Worm (Caenorhabditis elegans) whole organism, L4 larva: ENCODE results near the gene gipc-1.

Experiments
- D1046.2 ChIP-seq: fragments of 200-800 bp; sonication (Bioruptor generic); IDR thresholded peaks from 2 replicates; pipeline ENCODE4 v1.3.6; 2022; ENCODE audit warnings: missing genetic modification characterization, missing compliant biosample characterization
- F49E8.2 ChIP-seq: sonication (generic microtip); optimal IDR thresholded peaks from 2 replicates; lab custom pipeline; 2016; ENCODE audit warnings: missing compliant biosample characterization, mild to moderate bottlenecking, missing genetic modification characterization, borderline replicate concordance
- Y105C5A.15 ChIP-seq: fragments of 200-800 bp; sonication (Bioruptor generic); IDR thresholded peaks from 2 replicates; pipeline ENCODE4 v1.3.6; 2022; ENCODE audit warnings: missing genetic modification characterization, missing compliant biosample characterization
- Y75B8A.6 ChIP-seq: fragments of 200-800 bp; sonication (Bioruptor generic); IDR thresholded peaks from 2 replicates; pipeline ENCODE4 v1.3.6; 2022; ENCODE audit warnings: missing genetic modification reagents, missing genetic modification characterization, missing compliant biosample characterization
- aly-2 ChIP-seq: sonication (generic microtip); optimal IDR thresholded peaks from 2 replicates; lab custom pipeline; 2018; ENCODE audit warnings: missing biosample characterization, missing genetic modification characterization
- ceh-20 ChIP-seq: fragments of 200-800 bp; sonication (Bioruptor generic); IDR thresholded peaks from 2 replicates; pipeline ENCODE4 v1.3.6; 2022; ENCODE audit warnings: missing genetic modification reagents, missing genetic modification characterization, missing compliant biosample characterization
- ceh-28 ChIP-seq: fragments of 150-350 bp; optimal IDR thresholded peaks from 2 replicates; lab custom pipeline; 2014; ENCODE audit warnings: missing biosample characterization, missing genetic modification reagents, missing genetic modification characterization
- ceh-32 ChIP-seq: sonication (generic microtip); optimal IDR thresholded peaks from 2 replicates; lab custom pipeline; 2016; ENCODE audit warnings: mild to moderate bottlenecking, missing genetic modification characterization, missing compliant biosample characterization; ENCODE audit not compliant: poor library complexity
- ceh-44 ChIP-seq: fragments of 200-800 bp; sonication (Bioruptor generic); IDR thresholded peaks from 2 replicates; pipeline ENCODE4 v1.3.6; 2022; ENCODE audit warnings: missing genetic modification reagents, missing genetic modification characterization, missing compliant biosample characterization
- ceh-62 ChIP-seq: sonication (generic microtip); optimal IDR thresholded peaks from 2 replicates; lab custom pipeline; 2017; ENCODE audit warnings: missing biosample characterization, missing genetic modification characterization
- ceh-82 ChIP-seq: sonication (generic microtip); optimal IDR thresholded peaks from 2 replicates; lab custom pipeline; 2017; ENCODE audit warnings: missing biosample characterization, missing genetic modification characterization
- cey-2 ChIP-seq: sonication (generic microtip); optimal IDR thresholded peaks from 3 replicates; lab custom pipeline; 2017; ENCODE audit warnings: missing genetic modification characterization, mild to moderate bottlenecking, missing compliant biosample characterization, antibody characterized with exemption, borderline replicate concordance; ENCODE audit not compliant: insufficient read depth
- daf-16 ChIP-seq, 3 experiments: sonication (generic microtip); optimal IDR thresholded peaks; 2 replicates each; lab custom pipeline; 2016 to 2017; ENCODE audit warnings: missing genetic modification characterization in 3 of 3, missing genetic modification reagents in 3 of 3, mild to moderate bottlenecking in 2 of 3, missing compliant biosample characterization in 2 of 3, missing biosample characterization in 1 of 3, moderate library complexity in 1 of 3
- daf-19 ChIP-seq: fragments of 200-800 bp; sonication (Bioruptor generic); conservative IDR thresholded peaks from 2 replicates; pipeline ENCODE4 v1.3.6; 2022; ENCODE audit warnings: missing genetic modification characterization, missing compliant biosample characterization
- dmd-6 ChIP-seq: fragments of 200-800 bp; sonication (Bioruptor generic); IDR thresholded peaks from 2 replicates; pipeline ENCODE4 v1.3.6; 2022; ENCODE audit warnings: missing genetic modification reagents, missing genetic modification characterization, missing compliant biosample characterization
- dmd-8 ChIP-seq: fragments of 200-800 bp; sonication (Bioruptor generic); IDR thresholded peaks from 2 replicates; pipeline ENCODE4 v1.3.6; 2022; ENCODE audit warnings: missing genetic modification characterization, missing compliant biosample characterization
- dmd-9 ChIP-seq: fragments of 200-800 bp; sonication (Bioruptor generic); IDR thresholded peaks from 2 replicates; pipeline ENCODE4 v1.3.6; 2022; ENCODE audit warnings: missing genetic modification reagents, missing genetic modification characterization, missing compliant biosample characterization
- duxl-1 ChIP-seq: sonication (generic microtip); optimal IDR thresholded peaks from 2 replicates; lab custom pipeline; 2016; ENCODE audit warnings: mild to moderate bottlenecking, missing genetic modification characterization, moderate library complexity, missing compliant biosample characterization; ENCODE audit not compliant: poor library complexity
- dve-1 ChIP-seq: sonication (generic microtip); optimal IDR thresholded peaks from 2 replicates; lab custom pipeline; 2017; ENCODE audit warnings: antibody characterized with exemption, mild to moderate bottlenecking, missing genetic modification characterization, missing compliant biosample characterization; ENCODE audit not compliant: insufficient read depth
- fkh-10 ChIP-seq: fragments of 150-350 bp; optimal IDR thresholded peaks from 2 replicates; lab custom pipeline; 2014; ENCODE audit warnings: missing biosample characterization, missing genetic modification reagents, missing genetic modification characterization
- gei-8 ChIP-seq: fragments of 200-800 bp; sonication (Bioruptor generic); optimal IDR thresholded peaks from 2 replicates; lab custom pipeline; 2018; ENCODE audit warnings: mild to moderate bottlenecking, missing genetic modification characterization, missing compliant biosample characterization
- hlh-30 ChIP-seq: sonication (generic microtip); optimal IDR thresholded peaks from 2 replicates; lab custom pipeline; 2017; ENCODE audit warnings: antibody characterized with exemption, mild to moderate bottlenecking, missing genetic modification characterization, missing compliant biosample characterization; ENCODE audit not compliant: insufficient read depth
- hmg-1.1 ChIP-seq: fragments of 200-800 bp; sonication (Bioruptor generic); IDR thresholded peaks from 2 replicates; pipeline ENCODE4 v1.3.6; 2022; ENCODE audit warnings: missing genetic modification reagents, missing genetic modification characterization, missing compliant biosample characterization
- lin-13 ChIP-seq: fragments of 150-350 bp; optimal IDR thresholded peaks from 2 replicates; lab custom pipeline; 2014; ENCODE audit warnings: missing biosample characterization, missing genetic modification reagents, missing genetic modification characterization
- lin-29 ChIP-seq: fragments of 200-800 bp; sonication (Bioruptor generic); IDR thresholded peaks from 2 replicates; pipeline ENCODE4 v1.3.6; 2022; ENCODE audit warnings: missing genetic modification reagents, missing genetic modification characterization, missing compliant biosample characterization
- lin-39 ChIP-seq: fragments of 150-350 bp; optimal IDR thresholded peaks from 2 replicates; lab custom pipeline; 2014; ENCODE audit warnings: missing biosample characterization, missing genetic modification reagents, missing genetic modification characterization
- lir-3 ChIP-seq: sonication (generic microtip); optimal IDR thresholded peaks from 2 replicates; lab custom pipeline; 2016; ENCODE audit warnings: mild to moderate bottlenecking, missing genetic modification characterization, missing compliant biosample characterization
- lsy-2 ChIP-seq, 2 experiments: fragments of 150-350 bp in 1 of 2; sonication (generic microtip) in 1 of 2; optimal IDR thresholded peaks; 2 replicates each; lab custom pipeline; 2014 to 2017; ENCODE audit warnings: missing biosample characterization in 2 of 2, missing genetic modification characterization in 2 of 2
- madf-9 ChIP-seq: fragments of 200-800 bp; sonication (Bioruptor generic); conservative IDR thresholded peaks from 2 replicates; pipeline ENCODE4 v1.3.6; 2022; ENCODE audit warnings: missing genetic modification reagents, missing genetic modification characterization, missing compliant biosample characterization
- mes-2 ChIP-seq: sonication (generic microtip); optimal IDR thresholded peaks from 2 replicates; lab custom pipeline; 2016; ENCODE audit warnings: missing genotype, mild to moderate bottlenecking, missing genetic modification characterization, missing compliant biosample characterization; ENCODE audit not compliant: poor library complexity, severe bottlenecking
- nhr-102 ChIP-seq: sonication (generic microtip); optimal IDR thresholded peaks from 2 replicates; lab custom pipeline; 2016; ENCODE audit warnings: mild to moderate bottlenecking, missing genetic modification characterization, moderate library complexity, missing compliant biosample characterization
- nhr-11 ChIP-seq: fragments of 150-350 bp; optimal IDR thresholded peaks from 2 replicates; lab custom pipeline; 2014; ENCODE audit warnings: missing biosample characterization, missing genetic modification characterization
- nhr-111 ChIP-seq: fragments of 200-800 bp; sonication (Bioruptor generic); optimal IDR thresholded peaks from 2 replicates; lab custom pipeline; 2018; ENCODE audit warnings: mild to moderate bottlenecking, missing genetic modification characterization, missing compliant biosample characterization
- nhr-237 ChIP-seq: sonication (generic microtip); optimal IDR thresholded peaks from 2 replicates; lab custom pipeline; 2017; ENCODE audit warnings: missing biosample characterization, missing genetic modification characterization
- nhr-25 ChIP-seq: sonication (generic microtip); optimal IDR thresholded peaks from 2 replicates; lab custom pipeline; 2017; ENCODE audit warnings: missing genetic modification characterization, mild to moderate bottlenecking, missing compliant biosample characterization, antibody characterized with exemption, moderate library complexity, borderline replicate concordance; ENCODE audit not compliant: insufficient read depth
- nhr-28 ChIP-seq: fragments of 150-350 bp; optimal IDR thresholded peaks from 2 replicates; lab custom pipeline; 2014; ENCODE audit warnings: missing biosample characterization, missing genetic modification characterization
- nhr-42 ChIP-seq: fragments of 200-800 bp; sonication (Bioruptor generic); IDR thresholded peaks from 2 replicates; pipeline ENCODE4 v1.3.6; 2022; ENCODE audit warnings: missing genetic modification characterization, missing compliant biosample characterization
- nhr-48 ChIP-seq: sonication (generic microtip); optimal IDR thresholded peaks from 2 replicates; lab custom pipeline; 2016; ENCODE audit warnings: mild to moderate bottlenecking, missing genetic modification characterization, missing compliant biosample characterization
- nhr-6 ChIP-seq: fragments of 150-350 bp; optimal IDR thresholded peaks from 2 replicates; lab custom pipeline; 2014; ENCODE audit warnings: missing biosample characterization, missing genetic modification characterization
- nhr-76 ChIP-seq: fragments of 150-350 bp; optimal IDR thresholded peaks from 2 replicates; lab custom pipeline; 2014; ENCODE audit warnings: missing biosample characterization, missing genetic modification characterization
- nhr-77 ChIP-seq: fragments of 150-350 bp; optimal IDR thresholded peaks from 2 replicates; lab custom pipeline; 2014; ENCODE audit warnings: missing biosample characterization, missing genetic modification characterization
- php-3 ChIP-seq: fragments of 200-800 bp; sonication (Bioruptor generic); IDR thresholded peaks from 2 replicates; pipeline ENCODE4 v1.3.6; 2022; ENCODE audit warnings: missing genetic modification reagents, missing genetic modification characterization, missing compliant biosample characterization
- sdz-12 ChIP-seq: fragments of 200-800 bp; sonication (Bioruptor generic); optimal IDR thresholded peaks from 2 replicates; lab custom pipeline; 2018; ENCODE audit warnings: mild to moderate bottlenecking, missing genetic modification characterization, missing compliant biosample characterization
- snpc-4 ChIP-seq: fragments of 150-350 bp; optimal IDR thresholded peaks from 2 replicates; lab custom pipeline; 2014; ENCODE audit warnings: missing biosample characterization, missing genetic modification characterization
- unc-130 ChIP-seq: sonication (generic microtip); optimal IDR thresholded peaks from 2 replicates; lab custom pipeline; 2016; ENCODE audit warnings: missing genetic modification reagents, missing genetic modification characterization, missing compliant biosample characterization
- unc-39 ChIP-seq: sonication (generic microtip); optimal IDR thresholded peaks from 2 replicates; lab custom pipeline; 2017; ENCODE audit warnings: missing biosample characterization, missing genetic modification characterization
- unc-62 ChIP-seq, 3 experiments: fragments of 150-350 bp in 1 of 3; sonication (generic microtip); optimal IDR thresholded peaks in 2 of 3; peaks in 1 of 3; 1 replicate in 1 of 3; 2 replicates in 2 of 3; lab custom pipeline; 2014 to 2017; ENCODE audit warnings: missing biosample characterization in 3 of 3, missing genetic modification characterization in 3 of 3, missing genetic modification reagents in 3 of 3, missing genotype in 1 of 3
- zfp-2 ChIP-seq: sonication (generic microtip); optimal IDR thresholded peaks from 2 replicates; lab custom pipeline; 2016; ENCODE audit warnings: mild to moderate bottlenecking, missing genetic modification characterization, missing compliant biosample characterization
- ztf-11 ChIP-seq: fragments of 150-350 bp; optimal IDR thresholded peaks from 2 replicates; lab custom pipeline; 2014; ENCODE audit warnings: missing biosample characterization, missing genetic modification characterization

Gene gipc-1

DNA sequence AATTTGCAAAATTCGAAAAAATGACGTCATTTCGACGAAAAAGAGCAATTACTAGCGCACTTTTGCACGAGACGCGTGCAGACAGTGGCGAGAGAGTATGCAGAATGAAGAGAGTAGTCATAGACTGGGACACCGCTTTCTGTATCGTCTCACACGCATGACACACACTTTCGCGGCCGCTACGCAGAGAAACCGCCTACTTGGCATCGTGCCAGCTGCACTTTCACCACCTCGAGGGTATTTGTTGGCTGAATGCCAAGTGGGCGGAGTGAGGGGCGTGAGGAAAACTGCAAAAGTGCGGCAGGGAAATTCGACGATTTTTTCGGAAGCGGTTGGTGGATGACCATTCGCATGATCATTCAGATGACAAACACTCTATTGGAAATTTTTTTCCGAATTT lies 29.1 kb downstream of the gipc-1 start (continued):
- peak; percentile 58; the same call in 1 of the 2 replicates for TF ChIP-seq ceh-44 (GFP tag; lab: Robert Waterston, UW)
- TF ChIP-seq lin-29 (GFP tag; lab: Robert Waterston, UW): peak; percentile 94
- peak; percentile 98 for TF ChIP-seq nhr-102 (tag; lab: Kevin White, UChicago)
- TF ChIP-seq duxl-1: peak; percentile 93
- TF ChIP-seq Y105C5A.15 (GFP tag; lab: Robert Waterston, UW): no peak
- TF ChIP-seq php-3 (GFP tag; lab: Robert Waterston, UW): peak; percentile 97
- TF ChIP-seq aly-2 (tag; lab: Kevin White, UChicago): no peak
- TF ChIP-seq nhr-48 (tag; lab: Kevin White, UChicago): peak; percentile 98
- no peak for TF ChIP-seq lin-39 (tag; lab: Kevin White, UChicago)
- TF ChIP-seq unc-130 (GFP tag; lab: Kevin White, UChicago): peak; percentile 79
- TF ChIP-seq D1046.2: peak; percentile 93
- TF ChIP-seq unc-39: peak; percentile 90
- no peak for TF ChIP-seq ztf-11 (tag; lab: Kevin White, UChicago)
- peak; percentile 9 for TF ChIP-seq cey-2 (tag; lab: Kevin White, UChicago)
- peak; percentile 86 for TF ChIP-seq lir-3
- peak; percentile 97 for TF ChIP-seq madf-9 (GFP tag; lab: Robert Waterston, UW)
- peak; percentile 57 for TF ChIP-seq nhr-111 (GFP tag; lab: Kevin White, UChicago)
- TF ChIP-seq ceh-62 (tag; lab: Kevin White, UChicago): no peak
- peak; percentile 78 to 97 for TF ChIP-seq daf-16 (GFP tag; optimal IDR thresholded peaks at IDR 0.05; lab: Kevin White, UChicago)
- TF ChIP-seq daf-16 (tag; optimal IDR thresholded peaks at IDR 0.05; lab: Kevin White, UChicago): peak; percentile 65
- TF ChIP-seq zfp-2 (tag; lab: Kevin White, UChicago): peak; percentile 96
- peak; percentile 77 for TF ChIP-seq nhr-237
- TF ChIP-seq daf-19: peak; percentile 96
- TF ChIP-seq nhr-28 (tag; lab: Kevin White, UChicago): peak; percentile 98
- TF ChIP-seq nhr-11 (tag; lab: Kevin White, UChicago): peak; percentile 99
- TF ChIP-seq Y75B8A.6 (GFP tag; lab: Robert Waterston, UW): peak; percentile 95
- peak; percentile 36 for TF ChIP-seq ceh-28 (tag; lab: Kevin White, UChicago)
- peak; percentile 93 to 97 for TF ChIP-seq lsy-2 (tag; optimal IDR thresholded peaks at IDR 0.05; lab: Kevin White, UChicago)
- no peak for TF ChIP-seq F49E8.2 (tag; lab: Kevin White, UChicago)
- TF ChIP-seq unc-62 (GFP tag; optimal IDR thresholded peaks at IDR 0.05 in 1 of 2; lab: Kevin White, UChicago): peak; percentile 28 to 100
- no peak for TF ChIP-seq unc-62 (tag; optimal IDR thresholded peaks at IDR 0.05; lab: Kevin White, UChicago)
- TF ChIP-seq dmd-9 (GFP tag; lab: Robert Waterston, UW): peak; percentile 96
- peak; percentile 83 for TF ChIP-seq nhr-76 (tag; lab: Kevin White, UChicago)
- peak; percentile 99 for TF ChIP-seq fkh-10 (GFP tag; lab: Kevin White, UChicago)
- TF ChIP-seq nhr-6 (tag; lab: Kevin White, UChicago): peak; percentile 97
- TF ChIP-seq dmd-8 (GFP tag; lab: Robert Waterston, UW): peak; percentile 58; the same call in 1 of the 2 replicates
- peak; percentile 98 for TF ChIP-seq hmg-1.1 (GFP tag; lab: Robert Waterston, UW)
- peak; percentile 96 for TF ChIP-seq nhr-77 (tag; lab: Kevin White, UChicago)
- TF ChIP-seq nhr-25 (tag; lab: Kevin White, UChicago): peak; percentile 98
- TF ChIP-seq ceh-20: peak; percentile 99
- peak; percentile 100 for TF ChIP-seq hlh-30 (tag; lab: Kevin White, UChicago)
- peak; percentile 100 for TF ChIP-seq dve-1 (tag; lab: Kevin White, UChicago)
- peak; percentile 97 for TF ChIP-seq lin-13
- TF ChIP-seq nhr-42 (GFP tag; lab: Robert Waterston, UW): peak; percentile 96
- peak; percentile 94 for TF ChIP-seq mes-2
- TF ChIP-seq dmd-6 (GFP tag; lab: Robert Waterston, UW): peak; percentile 100
- TF ChIP-seq gei-8: peak; percentile 99
- TF ChIP-seq ceh-82 (tag; lab: Kevin White, UChicago): peak; percentile 10
- TF ChIP-seq snpc-4 (tag; lab: Kevin White, UChicago): peak; percentile 12
- peak; percentile 88 for TF ChIP-seq ceh-32 (tag; lab: Kevin White, UChicago)
- peak; percentile 95 for TF ChIP-seq sdz-12 (GFP tag; lab: Kevin White, UChicago)
